Fruit fly (Drosophila melanogaster): ENCODE data around the gene CG32119.
A peak's percentile ranks its signal among the peaks of the same experiment; 100 is the strongest.

CG32119 gene

DNA sequence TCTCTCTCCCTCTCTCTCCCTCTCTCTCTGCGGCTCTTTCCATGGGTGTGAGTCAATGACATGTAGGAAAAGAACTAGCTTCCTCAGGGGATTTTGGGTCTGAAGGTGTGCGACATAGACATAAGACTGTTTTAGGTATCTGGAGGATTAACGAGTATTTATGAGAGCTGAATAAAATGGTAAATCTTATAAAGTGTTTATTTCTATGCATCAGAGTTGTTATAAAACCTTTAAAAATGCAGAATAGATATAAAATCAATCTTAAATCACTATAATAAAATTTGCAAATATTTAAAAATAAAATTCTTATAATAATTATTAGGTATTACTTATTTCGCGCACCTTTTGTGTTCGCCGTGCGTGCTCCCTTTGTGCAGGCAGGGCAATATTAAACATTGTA is 11.4 kb downstream of the CG32119 start (continued):
- no peak for TF ChIP-seq CG3065 (GFP tag; optimal IDR thresholded peaks at IDR 0.05)

dm6 chr3L:13236646-13237045 is 11.9 kb downstream of the CG32119 start:
- TF ChIP-seq CG17361 (GFP tag; IDR thresholded peaks at IDR 0.05) (no peak; the same call in 2 of the 3 replicates), prd (optimal IDR thresholded peaks at IDR 0.05) (no peak), prd (GFP tag; IDR thresholded peaks at IDR 0.05) (no peak), sens (GFP tag) (peak; percentile 4), pros (GFP tag; optimal IDR thresholded peaks at IDR 0.05) (no peak), CG34376 (GFP tag; optimal IDR thresholded peaks at IDR 0.05) (peak; percentile 25), CG9817 (tag; optimal IDR thresholded peaks at IDR 0.05) (no peak), Chrac-16 (GFP tag; optimal IDR thresholded peaks at IDR 0.05) (no peak), CG4617 (GFP tag; optimal IDR thresholded peaks at IDR 0.05; ENCODE audit: borderline replicate concordance) (no peak), mirr (GFP tag; optimal IDR thresholded peaks at IDR 0.05) (peak; percentile 44), Poxn (GFP tag; IDR thresholded peaks at IDR 0.05) (0 out of 2 replicates have a peak, but pooled peaks have one; percentile 21), Atf6 (GFP tag; IDR thresholded peaks at IDR 0.05) (peak; percentile 55), CG42726 (GFP tag; IDR thresholded peaks at IDR 0.05; ENCODE audit: partially characterized antibody) (no peak), dmrt11E (tag; optimal IDR thresholded peaks at IDR 0.05) (no peak), CG31441 (GFP tag; IDR thresholded peaks at IDR 0.05) (no peak), Hey (tag; optimal IDR thresholded peaks at IDR 0.05) (peak; percentile 34), CG32767 (GFP tag; IDR thresholded peaks at IDR 0.05) (no peak), stc (GFP tag; IDR thresholded peaks at IDR 0.05) (no peak), Pdp1 (GFP tag; optimal IDR thresholded peaks at IDR 0.05) (peak in 1 of 2 experiments; percentile 9), CG1792 (GFP tag; optimal IDR thresholded peaks at IDR 0.05) (peak; percentile 37), NFAT (GFP tag; IDR thresholded peaks at IDR 0.05) (no peak; the same call in 1 of the 2 replicates), CG11695 (GFP tag; IDR thresholded peaks at IDR 0.05) (no peak), trh (GFP tag; optimal IDR thresholded peaks at IDR 0.05) (no peak), CG2129 (GFP tag; IDR thresholded peaks at IDR 0.05; ENCODE audit: partially characterized antibody) (no peak), caup (GFP tag; optimal IDR thresholded peaks at IDR 0.05; ENCODE audit: severe bottlenecking) (peak; percentile 80), Dp (GFP tag; optimal IDR thresholded peaks at IDR 0.05) (no peak), H2.0 (GFP tag; IDR thresholded peaks at IDR 0.05) (no peak), toy (GFP tag; IDR thresholded peaks at IDR 0.05) (peak; percentile 44; the same call in 1 of the 2 replicates), CG11504 (tag; optimal IDR thresholded peaks at IDR 0.05) (no peak), z (GFP tag; IDR thresholded peaks at IDR 0.05) (no peak), H15 (GFP tag; IDR thresholded peaks at IDR 0.05) (no peak), CG18011 (GFP tag; optimal IDR thresholded peaks at IDR 0.05) (no peak), dati (GFP tag; IDR thresholded peaks at IDR 0.05) (no peak), CG17186 (GFP tag; optimal IDR thresholded peaks at IDR 0.05) (no peak), disco-r (GFP tag; optimal IDR thresholded peaks at IDR 0.05) (no peak), CG1602 (GFP tag; optimal IDR thresholded peaks at IDR 0.05) (no peak), zf30C (GFP tag; optimal IDR thresholded peaks at IDR 0.05) (no peak), bbx (GFP tag; IDR thresholded peaks at IDR 0.05; ENCODE audit: partially characterized antibody) (no peak), hkb (optimal IDR thresholded peaks at IDR 0.05) (no peak), hkb (GFP tag; IDR thresholded peaks at IDR 0.05) (0 out of 2 replicates have a peak, but pooled peaks have one; percentile 10), az2 (GFP tag; optimal IDR thresholded peaks at IDR 0.05) (no peak), Hr3 (GFP tag; optimal IDR thresholded peaks at IDR 0.05) (no peak), CG18599 (GFP tag; optimal IDR thresholded peaks at IDR 0.05) (peak; percentile 64), CG4707 (GFP tag; optimal IDR thresholded peaks at IDR 0.05) (no peak), CG7839 (tag; optimal IDR thresholded peaks at IDR 0.05) (no peak), CG10654 (GFP tag; optimal IDR thresholded peaks at IDR 0.05) (no peak), hth (optimal IDR thresholded peaks at IDR 0.05) (no peak), slp2 (GFP tag; optimal IDR thresholded peaks at IDR 0.05) (no peak), sob (GFP tag; IDR thresholded peaks at IDR 0.05) (peak; percentile 34; the same call in 1 of the 2 replicates)

Data from whole organism, embryonic.